Worm (Caenorhabditis elegans): Measurements from ENCODE around the gene ZK632.10.
A peak's percentile ranks its signal among the peaks of the same experiment; 100 is the strongest.

ZK632.10 gene

ce11 chrIII:9806968-9807559 is 20.5 kb downstream of the ZK632.10 start, which contains the start of gene ZK632.4:
ZK632.4 (minus strand) TSS chrIII:9807454.
- no peak for TF ChIP-seq efl-1 (GFP tag; optimal IDR thresholded peaks at IDR 0.05)
- no peak for TF ChIP-seq snpc-1.1 (tag; optimal IDR thresholded peaks at IDR 0.05; ENCODE audit: insufficient read depth)
- no peak for TF ChIP-seq Y53F4B.3 (GFP tag; IDR thresholded peaks at IDR 0.05)
- no peak for TF ChIP-seq cebp-1 (GFP tag; IDR thresholded peaks at IDR 0.05)
- TF ChIP-seq cebp-1 (tag; optimal IDR thresholded peaks at IDR 0.05) = peak; percentile 41
- no peak for TF ChIP-seq madf-10 (tag; optimal IDR thresholded peaks at IDR 0.05)

ce11 chrIII:9804997-9805610 is 22.4 kb downstream of the ZK632.10 start, which contains the start of gene riok-3:
riok-3 (minus strand) TSS chrIII:9805011.
- TF ChIP-seq attf-5 (GFP tag; optimal IDR thresholded peaks at IDR 0.05) (no peak), madf-3 (GFP tag; IDR thresholded peaks at IDR 0.05) (no peak), F23B12.7 (tag; optimal IDR thresholded peaks at IDR 0.05; ENCODE audit: insufficient read depth) (peak; percentile 21), lag-1 (GFP tag; IDR thresholded peaks at IDR 0.05) (no peak), B0035.1 (tag; optimal IDR thresholded peaks at IDR 0.05) (no peak), Y67H2A.10 (GFP tag; conservative IDR thresholded peaks at IDR 0.05) (no peak), sea-2 (GFP tag; IDR thresholded peaks at IDR 0.05) (no peak), hlh-12 (tag; optimal IDR thresholded peaks at IDR 0.05) (no peak), C06A6.2 (GFP tag; conservative IDR thresholded peaks at IDR 0.05) (0 out of 2 replicates have a peak, but pooled peaks have one; percentile 18), lin-54 (GFP tag; optimal IDR thresholded peaks at IDR 0.05) (no peak), F37B4.10 (GFP tag; IDR thresholded peaks at IDR 0.05) (no peak), B0019.2 (GFP tag; conservative IDR thresholded peaks at IDR 0.05) (no peak), F52B5.7 (tag; optimal IDR thresholded peaks at IDR 0.05) (no peak), Y56A3A.18 (GFP tag; IDR thresholded peaks at IDR 0.05) (peak; percentile 10; the same call in 1 of the 2 replicates), lir-1 (GFP tag; conservative IDR thresholded peaks at IDR 0.05) (no peak), ets-4 (GFP tag; optimal IDR thresholded peaks at IDR 0.05) (no peak), ztf-25 (GFP tag; IDR thresholded peaks at IDR 0.05) (no peak), chd-7 (tag; optimal IDR thresholded peaks at IDR 0.05) (no peak), dox-1 (GFP tag; IDR thresholded peaks at IDR 0.05) (peak; percentile 33; the same call in 1 of the 2 replicates), ztf-18 (tag; optimal IDR thresholded peaks at IDR 0.05) (no peak), T07F8.4 (tag; optimal IDR thresholded peaks at IDR 0.05) (no peak), let-607 (tag; optimal IDR thresholded peaks at IDR 0.05) (peak in 1 of 2 experiments; percentile 2), ceh-79 (tag; optimal IDR thresholded peaks at IDR 0.05) (no peak), rpc-1 (optimal IDR thresholded peaks at IDR 0.05) (no peak), rpc-1 (tag; optimal IDR thresholded peaks at IDR 0.05) (no peak), die-1 (tag; optimal IDR thresholded peaks at IDR 0.05) (no peak), sptf-2 (GFP tag; optimal IDR thresholded peaks at IDR 0.05) (no peak), athp-1 (tag; optimal IDR thresholded peaks at IDR 0.05) (no peak), madf-6 (GFP tag; IDR thresholded peaks at IDR 0.05) (no peak; the same call in 1 of the 2 replicates), tbx-9 (tag; optimal IDR thresholded peaks at IDR 0.05; ENCODE audit: borderline replicate concordance) (no peak), lin-35 (GFP tag; optimal IDR thresholded peaks at IDR 0.05) (no peak), ceh-58 (GFP tag; IDR thresholded peaks at IDR 0.05) (no peak), hmg-1.2 (GFP tag; IDR thresholded peaks at IDR 0.05) (no peak), tlf-1 (GFP tag; optimal IDR thresholded peaks at IDR 0.05) (peak; percentile 1), ccch-3 (GFP tag; optimal IDR thresholded peaks at IDR 0.05) (no peak), efl-1 (GFP tag; optimal IDR thresholded peaks at IDR 0.05) (no peak), ZK185.1 (tag; optimal IDR thresholded peaks at IDR 0.05; ENCODE audit: poor library complexity, severe bottlenecking) (peak; percentile 40), lin-40 (tag; optimal IDR thresholded peaks at IDR 0.05) (peak; percentile 11), B0261.1 (tag; optimal IDR thresholded peaks at IDR 0.05) (no peak), cebp-2 (GFP tag; IDR thresholded peaks at IDR 0.05) (no peak), ztf-26 (tag; optimal IDR thresholded peaks at IDR 0.05) (peak; percentile 36)

Measured in whole organism, young adult.